Worm (Caenorhabditis elegans) whole organism, L3 larva: ENCODE measurements around the gene glb-16.

Experiments used
- R02D3.7 ChIP-seq: fragments of 150-350 bp; optimal IDR thresholded peaks from 2 replicates; lab custom pipeline; 2014; ENCODE audit warnings: missing biosample characterization, missing genetic modification characterization
- aly-2 ChIP-seq: fragments of 150-350 bp; optimal IDR thresholded peaks from 2 replicates; lab custom pipeline; 2014; ENCODE audit warnings: missing biosample characterization, missing genetic modification characterization
- ceh-16 ChIP-seq: sonication (generic microtip); optimal IDR thresholded peaks from 2 replicates; lab custom pipeline; 2017; ENCODE audit warnings: missing biosample characterization, missing genetic modification characterization
- ceh-28 ChIP-seq: fragments of 150-350 bp; optimal IDR thresholded peaks from 2 replicates; lab custom pipeline; 2014; ENCODE audit warnings: missing biosample characterization, missing genetic modification reagents, missing genetic modification characterization
- ceh-9 ChIP-seq: sonication (generic microtip); optimal IDR thresholded peaks from 2 replicates; lab custom pipeline; 2018; ENCODE audit warnings: missing biosample characterization, missing genetic modification characterization
- egl-27 ChIP-seq: sonication (generic microtip); optimal IDR thresholded peaks from 4 replicates; lab custom pipeline; 2017; ENCODE audit warnings: missing biosample characterization, missing genetic modification reagents, missing genetic modification characterization
- egl-5 ChIP-seq: fragments of 150-350 bp; optimal IDR thresholded peaks from 2 replicates; lab custom pipeline; 2017; ENCODE audit warnings: missing biosample characterization, missing genetic modification reagents, missing genetic modification characterization, inconsistent platforms
- elt-1 ChIP-seq: fragments of 150-350 bp; optimal IDR thresholded peaks from 2 replicates; lab custom pipeline; 2014; ENCODE audit warnings: missing biosample characterization, missing genetic modification characterization
- elt-2 ChIP-seq: sonication (generic microtip); optimal IDR thresholded peaks from 2 replicates; lab custom pipeline; 2016; ENCODE audit warnings: missing genetic modification reagents, mild to moderate bottlenecking, missing genetic modification characterization, missing compliant biosample characterization
- elt-3 ChIP-seq, 3 experiments: fragments of 150-350 bp in 1 of 3; sonication (generic microtip) in 2 of 3; optimal IDR thresholded peaks; 2 replicates in 2 of 3; 4 replicates in 1 of 3; lab custom pipeline; 2014 to 2017; ENCODE audit warnings: missing biosample characterization in 3 of 3, missing genetic modification characterization in 3 of 3
- eor-1 ChIP-seq, 2 experiments: fragments of 150-350 bp; optimal IDR thresholded peaks; 2 replicates each; lab custom pipeline; 2014 to 2018; ENCODE audit warnings: missing biosample characterization in 2 of 2, missing genetic modification characterization in 2 of 2
- fkh-10 ChIP-seq: sonication (generic microtip); optimal IDR thresholded peaks from 2 replicates; lab custom pipeline; 2017; ENCODE audit warnings: missing biosample characterization, missing genetic modification reagents, missing genetic modification characterization
- fkh-2 ChIP-seq: fragments of 150-350 bp; optimal IDR thresholded peaks from 2 replicates; lab custom pipeline; 2014; ENCODE audit warnings: missing biosample characterization, missing genetic modification reagents, missing genetic modification characterization
- fos-1 ChIP-seq: fragments of 150-350 bp; optimal IDR thresholded peaks from 2 replicates; lab custom pipeline; 2014; ENCODE audit warnings: missing biosample characterization, missing genetic modification characterization
- hmg-11 ChIP-seq: sonication (generic microtip); optimal IDR thresholded peaks from 2 replicates; lab custom pipeline; 2016; ENCODE audit warnings: missing genetic modification characterization, missing compliant biosample characterization
- lin-39 ChIP-seq: fragments of 150-350 bp; optimal IDR thresholded peaks from 2 replicates; lab custom pipeline; 2018; ENCODE audit warnings: missing biosample characterization, missing genetic modification reagents, missing genetic modification characterization
- lsy-12 ChIP-seq: sonication (generic microtip); optimal IDR thresholded peaks from 2 replicates; lab custom pipeline; 2016; ENCODE audit warnings: mild to moderate bottlenecking, missing genetic modification characterization, missing compliant biosample characterization
- mdl-1 ChIP-seq: fragments of 150-350 bp; optimal IDR thresholded peaks from 2 replicates; lab custom pipeline; 2014; ENCODE audit warnings: missing biosample characterization, missing genetic modification characterization
- mml-1 ChIP-seq: fragments of 150-350 bp; sonication (generic microtip); optimal IDR thresholded peaks from 3 replicates; lab custom pipeline; 2014; ENCODE audit warnings: missing biosample characterization, missing genetic modification characterization
- nfya-1 ChIP-seq: sonication (generic microtip); optimal IDR thresholded peaks from 2 replicates; lab custom pipeline; 2017; ENCODE audit warnings: missing genetic modification characterization, mild to moderate bottlenecking, missing compliant biosample characterization, antibody characterized with exemption, moderate library complexity; ENCODE audit not compliant: insufficient read depth
- nhr-11 ChIP-seq: fragments of 150-350 bp; optimal IDR thresholded peaks from 2 replicates; lab custom pipeline; 2014; ENCODE audit warnings: missing biosample characterization, missing genetic modification characterization
- nhr-12 ChIP-seq: fragments of 150-350 bp; optimal IDR thresholded peaks from 2 replicates; lab custom pipeline; 2014; ENCODE audit warnings: missing biosample characterization, missing genetic modification characterization
- nhr-25 ChIP-seq: sonication (generic microtip); optimal IDR thresholded peaks from 2 replicates; lab custom pipeline; 2017; ENCODE audit warnings: missing biosample characterization, missing genetic modification characterization
- nhr-67 ChIP-seq: fragments of 150-350 bp; optimal IDR thresholded peaks from 2 replicates; lab custom pipeline; 2014; ENCODE audit warnings: missing biosample characterization, missing genetic modification characterization
- nhr-77 ChIP-seq: fragments of 150-350 bp; optimal IDR thresholded peaks from 2 replicates; lab custom pipeline; 2014; ENCODE audit warnings: missing biosample characterization, missing genetic modification characterization
- skn-1 ChIP-seq: fragments of 150-350 bp; optimal IDR thresholded peaks from 2 replicates; lab custom pipeline; 2014; ENCODE audit warnings: missing biosample characterization, missing genetic modification characterization
- snpc-4 ChIP-seq: fragments of 150-350 bp; optimal IDR thresholded peaks from 2 replicates; lab custom pipeline; 2014; ENCODE audit warnings: missing biosample characterization, missing genetic modification characterization
- tbx-2 ChIP-seq: sonication (generic microtip); optimal IDR thresholded peaks from 2 replicates; lab custom pipeline; 2016; ENCODE audit warnings: mild to moderate bottlenecking, missing genetic modification characterization, missing compliant biosample characterization
- unc-62 ChIP-seq: fragments of 150-350 bp; sonication (generic microtip); optimal IDR thresholded peaks from 4 replicates; lab custom pipeline; 2014; ENCODE audit warnings: missing biosample characterization, missing genetic modification reagents, missing genetic modification characterization
- zag-1 ChIP-seq: fragments of 150-350 bp; optimal IDR thresholded peaks from 2 replicates; lab custom pipeline; 2014; ENCODE audit warnings: missing biosample characterization, missing genetic modification characterization
- ztf-11 ChIP-seq: fragments of 150-350 bp; optimal IDR thresholded peaks from 2 replicates; lab custom pipeline; 2014; ENCODE audit warnings: missing biosample characterization, missing genetic modification characterization

Gene glb-16

ce11 chrX:7523799-7524198, 16.1 kb downstream of the glb-16 start:
- TF ChIP-seq nfya-1 (tag; lab: Kevin White, UChicago) (peak; percentile 27), tbx-2 (tag; lab: Kevin White, UChicago) (no peak), nhr-77 (tag; lab: Kevin White, UChicago) (no peak)
- TF ChIP-seq, all 47 proteins: peak for 1

- TF ChIP-seq lin-39 (tag; lab: Kevin White, UChicago): peak; percentile 14
- TF ChIP-seq ceh-28 (tag; lab: Kevin White, UChicago): no peak
- peak; percentile 93 for TF ChIP-seq egl-5 (tag; lab: Kevin White, UChicago)
- no peak for TF ChIP-seq tbx-2 (tag; lab: Kevin White, UChicago)
- no peak for TF ChIP-seq nhr-11 (tag; lab: Kevin White, UChicago)
Measured at ce11 chrX:7522595-7522994, 17.3 kb downstream of the glb-16 start.

ce11 chrX:7519569-7519968, 20.4 kb downstream of the glb-16 start, which contains the start of gene chts-1:
Gene chts-1 (minus strand): TSS chrX:7519669.
- TF ChIP-seq unc-62 (GFP tag; lab: Kevin White, UChicago) (no peak), elt-3 (tag; optimal IDR thresholded peaks at IDR 0.05; lab: Kevin White, UChicago) (no peak)

ce11 chrX:7512714-7513113, 27.2 kb downstream of the glb-16 start:
- TF ChIP-seq eor-1 (tag; optimal IDR thresholded peaks at IDR 0.05; lab: Kevin White, UChicago) (no peak), skn-1 (no peak), lin-39 (tag; lab: Kevin White, UChicago) (no peak), nfya-1 (tag; lab: Kevin White, UChicago) (no peak), nhr-12 (tag; lab: Kevin White, UChicago) (no peak), fos-1 (tag; lab: Kevin White, UChicago) (no peak), elt-1 (tag; lab: Kevin White, UChicago) (no peak), nhr-25 (no peak), mml-1 (tag; lab: Kevin White, UChicago) (no peak), egl-27 (tag; lab: Kevin White, UChicago) (no peak), aly-2 (tag; lab: Kevin White, UChicago) (no peak), ceh-16 (tag; lab: Kevin White, UChicago) (no peak)

- TF ChIP-seq zag-1 (tag; lab: Kevin White, UChicago) (no peak), R02D3.7 (no peak), snpc-4 (no peak), nhr-12 (tag; lab: Kevin White, UChicago) (no peak), fos-1 (tag; lab: Kevin White, UChicago) (no peak), skn-1 (no peak), ztf-11 (no peak), ceh-16 (tag; lab: Kevin White, UChicago) (no peak), egl-5 (tag; lab: Kevin White, UChicago) (no peak), fkh-10 (GFP tag; lab: Kevin White, UChicago) (no peak), elt-1 (tag; lab: Kevin White, UChicago) (no peak), nhr-67 (no peak), lin-39 (tag; lab: Kevin White, UChicago) (no peak)
Measured at ce11 chrX:7507141-7507540, 32.8 kb downstream of the glb-16 start.

ce11 chrX:7506533-7506932, 33.4 kb downstream of the glb-16 start, which contains the start of gene lgc-11:
Gene lgc-11 (minus strand): TSS chrX:7506633.
- TF ChIP-seq aly-2 (tag; lab: Kevin White, UChicago): no peak
- TF ChIP-seq hmg-11 (tag; lab: Kevin White, UChicago): no peak
- no peak for TF ChIP-seq fkh-2 (tag; lab: Kevin White, UChicago)
- no peak for TF ChIP-seq skn-1
- no peak for TF ChIP-seq ceh-9
- no peak for TF ChIP-seq lsy-12 (tag; lab: Kevin White, UChicago)
- no peak for TF ChIP-seq mdl-1
- TF ChIP-seq fkh-10 (GFP tag; lab: Kevin White, UChicago): no peak
- no peak for TF ChIP-seq elt-2 (tag; lab: Kevin White, UChicago)
- no peak for TF ChIP-seq eor-1 (tag; optimal IDR thresholded peaks at IDR 0.05; lab: Kevin White, UChicago)
